Worm (Caenorhabditis elegans) whole organism, L1 larva: ENCODE data around the gene pfkb-1.2.
A peak's percentile ranks its signal among the peaks of the same experiment; 100 is the strongest.

Source experiments
- C34B4.2 ChIP-seq: sonication (generic microtip); optimal IDR thresholded peaks from 2 replicates; lab custom pipeline; 2017; ENCODE audit warnings: mild to moderate bottlenecking, missing genetic modification characterization, missing compliant biosample characterization
- F16B12.6 ChIP-seq: fragments of 150-350 bp; optimal IDR thresholded peaks from 2 replicates; lab custom pipeline; 2014; ENCODE audit warnings: missing biosample characterization, missing genetic modification characterization
- Y116A8C.19 ChIP-seq: sonication (generic microtip); optimal IDR thresholded peaks from 2 replicates; lab custom pipeline; 2016; ENCODE audit warnings: missing compliant biosample characterization, missing genetic modification characterization, borderline replicate concordance
- aha-1 ChIP-seq: fragments of 150-350 bp; optimal IDR thresholded peaks from 2 replicates; lab custom pipeline; 2014; ENCODE audit warnings: missing biosample characterization, missing genetic modification characterization
- alr-1 ChIP-seq: fragments of 200-800 bp; sonication (Bioruptor generic); optimal IDR thresholded peaks from 2 replicates; lab custom pipeline; 2018; ENCODE audit warnings: borderline replicate concordance, mild to moderate bottlenecking, missing genetic modification characterization, missing compliant biosample characterization
- aly-2 ChIP-seq: fragments of 150-350 bp; optimal IDR thresholded peaks from 2 replicates; lab custom pipeline; 2014; ENCODE audit warnings: missing biosample characterization, missing genetic modification characterization
- blmp-1 ChIP-seq: fragments of 150-350 bp; optimal IDR thresholded peaks from 2 replicates; lab custom pipeline; 2014; ENCODE audit warnings: missing biosample characterization, missing genetic modification characterization
- ceh-82 ChIP-seq, 3 experiments: fragments of 150-350 bp in 1 of 3; sonication (generic microtip) in 2 of 3; optimal IDR thresholded peaks; 2 replicates each; lab custom pipeline; 2014 to 2017; ENCODE audit warnings: missing biosample characterization in 3 of 3, missing genetic modification characterization in 3 of 3
- ces-1 ChIP-seq: fragments of 150-350 bp; optimal IDR thresholded peaks from 2 replicates; lab custom pipeline; 2014; ENCODE audit warnings: missing biosample characterization, missing genetic modification reagents, missing genetic modification characterization
- dpl-1 ChIP-seq, 3 experiments: fragments of 150-350 bp in 2 of 3; sonication (generic microtip) in 1 of 3; optimal IDR thresholded peaks; 2 replicates each; lab custom pipeline; 2014 to 2017; ENCODE audit warnings: missing biosample characterization in 3 of 3, missing genetic modification characterization in 3 of 3, missing genetic modification reagents in 3 of 3
- dsc-1 ChIP-seq: sonication (generic microtip); optimal IDR thresholded peaks from 2 replicates; lab custom pipeline; 2016; ENCODE audit warnings: mild to moderate bottlenecking, missing genetic modification characterization, missing compliant biosample characterization
- efl-1 ChIP-seq, 4 experiments: fragments of 150-350 bp; optimal IDR thresholded peaks in 3 of 4; peaks in 1 of 4; 1 replicate in 1 of 4; 2 replicates in 3 of 4; lab custom pipeline; 2014; ENCODE audit warnings: missing biosample characterization in 2 of 4, missing genetic modification characterization in 2 of 4, missing genetic modification reagents in 2 of 4
- elt-2 ChIP-seq: sonication (generic microtip); optimal IDR thresholded peaks from 2 replicates; lab custom pipeline; 2016; ENCODE audit warnings: missing genetic modification characterization, mild to moderate bottlenecking, inconsistent platforms, missing compliant biosample characterization, missing genetic modification reagents
- elt-3 ChIP-seq, 6 experiments: fragments of 150-350 bp in 1 of 6; sonication (generic microtip); optimal IDR thresholded peaks; 2 replicates each; lab custom pipeline; 2017 to 2018; ENCODE audit warnings: missing biosample characterization in 6 of 6, missing genetic modification characterization in 6 of 6, inconsistent platforms in 1 of 6
- ets-5 ChIP-seq: fragments of 200-800 bp; sonication (Bioruptor generic); IDR thresholded peaks from 2 replicates; pipeline ENCODE4 v1.3.6; 2022; ENCODE audit warnings: missing genetic modification characterization, missing compliant biosample characterization
- fkh-4 ChIP-seq: sonication (generic microtip); optimal IDR thresholded peaks from 2 replicates; lab custom pipeline; 2016; ENCODE audit warnings: missing compliant biosample characterization, missing genetic modification characterization, borderline replicate concordance
- fkh-8 ChIP-seq: sonication (generic microtip); optimal IDR thresholded peaks from 2 replicates; lab custom pipeline; 2016; ENCODE audit warnings: mild to moderate bottlenecking, missing genetic modification characterization, missing compliant biosample characterization
- hlh-17 ChIP-seq: fragments of 200-800 bp; sonication (Bioruptor generic); optimal IDR thresholded peaks from 2 replicates; lab custom pipeline; 2018; ENCODE audit warnings: missing genetic modification characterization, mild to moderate bottlenecking, missing compliant biosample characterization, moderate library complexity, borderline replicate concordance
- hlh-4 ChIP-seq: sonication (generic microtip); optimal IDR thresholded peaks from 2 replicates; lab custom pipeline; 2016; ENCODE audit warnings: mild to moderate bottlenecking, missing genetic modification characterization, missing compliant biosample characterization
- hpl-2 ChIP-seq: fragments of 150-350 bp; optimal IDR thresholded peaks from 2 replicates; lab custom pipeline; 2014; ENCODE audit warnings: missing biosample characterization, missing genetic modification reagents, missing genetic modification characterization
- irx-1 ChIP-seq: sonication (generic microtip); optimal IDR thresholded peaks from 2 replicates; lab custom pipeline; 2016; ENCODE audit warnings: missing genetic modification characterization, missing compliant biosample characterization
- lin-13 ChIP-seq: fragments of 150-350 bp; optimal IDR thresholded peaks from 2 replicates; lab custom pipeline; 2014; ENCODE audit warnings: missing biosample characterization, missing genetic modification reagents, missing genetic modification characterization
- lin-15B ChIP-seq: fragments of 150-350 bp; sonication (generic microtip); optimal IDR thresholded peaks from 3 replicates; lab custom pipeline; 2014; ENCODE audit warnings: missing biosample characterization, missing genetic modification characterization
- lir-3 ChIP-seq: sonication (generic microtip); optimal IDR thresholded peaks from 2 replicates; lab custom pipeline; 2016; ENCODE audit warnings: mild to moderate bottlenecking, missing genetic modification characterization, moderate library complexity, missing compliant biosample characterization; ENCODE audit not compliant: poor library complexity
- mab-9 ChIP-seq: fragments of 200-800 bp; sonication (Bioruptor generic); IDR thresholded peaks from 2 replicates; pipeline ENCODE4 v1.3.6; 2022; ENCODE audit warnings: missing genetic modification reagents, missing genetic modification characterization, missing compliant biosample characterization
- mef-2 ChIP-seq: fragments of 150-350 bp; optimal IDR thresholded peaks from 2 replicates; lab custom pipeline; 2014; ENCODE audit warnings: missing biosample characterization, missing genetic modification characterization
- nhr-11 ChIP-seq: fragments of 150-350 bp; optimal IDR thresholded peaks from 2 replicates; lab custom pipeline; 2014; ENCODE audit warnings: missing biosample characterization, missing genetic modification characterization
- nhr-19 ChIP-seq: fragments of 200-800 bp; sonication (Bioruptor generic); conservative IDR thresholded peaks from 2 replicates; pipeline ENCODE4 v1.3.6; 2022; ENCODE audit warnings: missing genetic modification characterization, missing compliant biosample characterization
- nhr-20 ChIP-seq: sonication (generic microtip); optimal IDR thresholded peaks from 2 replicates; lab custom pipeline; 2016; ENCODE audit warnings: mild to moderate bottlenecking, missing genetic modification characterization, missing compliant biosample characterization
- nhr-237 ChIP-seq: fragments of 150-350 bp; optimal IDR thresholded peaks from 2 replicates; lab custom pipeline; 2014; ENCODE audit warnings: missing biosample characterization, missing genetic modification characterization
- nhr-71 ChIP-seq: sonication (generic microtip); optimal IDR thresholded peaks from 2 replicates; lab custom pipeline; 2016; ENCODE audit warnings: mild to moderate bottlenecking, missing genetic modification characterization, moderate library complexity, missing compliant biosample characterization
- nhr-76 ChIP-seq: sonication (generic microtip); optimal IDR thresholded peaks from 2 replicates; lab custom pipeline; 2017; ENCODE audit warnings: missing biosample characterization, missing genetic modification characterization
- nhr-77 ChIP-seq: fragments of 150-350 bp; optimal IDR thresholded peaks from 2 replicates; lab custom pipeline; 2014; ENCODE audit warnings: missing biosample characterization, missing genetic modification characterization
- nhr-84 ChIP-seq: sonication (generic microtip); optimal IDR thresholded peaks from 2 replicates; lab custom pipeline; 2017; ENCODE audit warnings: missing biosample characterization, missing genetic modification characterization
- rnt-1 ChIP-seq: sonication (generic microtip); optimal IDR thresholded peaks from 2 replicates; lab custom pipeline; 2016; ENCODE audit warnings: mild to moderate bottlenecking, missing genetic modification characterization, moderate library complexity, missing compliant biosample characterization
- skn-1 ChIP-seq: fragments of 150-350 bp; optimal IDR thresholded peaks from 2 replicates; lab custom pipeline; 2014; ENCODE audit warnings: missing biosample characterization, missing genetic modification characterization
- snpc-4 ChIP-seq: fragments of 150-350 bp; optimal IDR thresholded peaks from 2 replicates; lab custom pipeline; 2014; ENCODE audit warnings: missing biosample characterization, missing genetic modification characterization
- sptf-1 ChIP-seq: fragments of 150-350 bp; optimal IDR thresholded peaks from 2 replicates; lab custom pipeline; 2014; ENCODE audit warnings: missing biosample characterization, missing genetic modification characterization
- sup-37 ChIP-seq: fragments of 200-800 bp; sonication (Bioruptor generic); optimal IDR thresholded peaks from 2 replicates; lab custom pipeline; 2018; ENCODE audit warnings: mild to moderate bottlenecking, missing genetic modification characterization, missing compliant biosample characterization
- tbx-2 ChIP-seq: sonication (generic microtip); optimal IDR thresholded peaks from 2 replicates; lab custom pipeline; 2016; ENCODE audit warnings: missing genetic modification characterization, missing compliant biosample characterization
- tlp-1 ChIP-seq: fragments of 150-350 bp; optimal IDR thresholded peaks from 2 replicates; lab custom pipeline; 2014; ENCODE audit warnings: missing biosample characterization, missing genetic modification characterization
- unc-130 ChIP-seq: fragments of 150-350 bp; optimal IDR thresholded peaks from 2 replicates; lab custom pipeline; 2017; ENCODE audit warnings: missing biosample characterization, missing genetic modification characterization, inconsistent platforms
- unc-98 ChIP-seq: fragments of 200-800 bp; sonication (Bioruptor generic); IDR thresholded peaks from 2 replicates; pipeline ENCODE4 v1.3.6; 2022; ENCODE audit warnings: missing genetic modification characterization, missing compliant biosample characterization
- vab-15 ChIP-seq: sonication (generic microtip); optimal IDR thresholded peaks from 2 replicates; lab custom pipeline; 2017; ENCODE audit warnings: missing genotype, mild to moderate bottlenecking, missing genetic modification characterization, missing compliant biosample characterization
- xbp-1 ChIP-seq: sonication (generic microtip); optimal IDR thresholded peaks from 2 replicates; lab custom pipeline; 2016; ENCODE audit warnings: missing genetic modification characterization, missing compliant biosample characterization
- zag-1 ChIP-seq: fragments of 150-350 bp; optimal IDR thresholded peaks from 2 replicates; lab custom pipeline; 2014; ENCODE audit warnings: missing biosample characterization, missing genetic modification characterization
- zip-4 ChIP-seq: fragments of 200-800 bp; sonication (Bioruptor generic); optimal IDR thresholded peaks from 2 replicates; lab custom pipeline; 2018; ENCODE audit warnings: mild to moderate bottlenecking, missing genetic modification characterization, moderate library complexity, missing compliant biosample characterization
- ztf-11 ChIP-seq, 2 experiments: sonication (generic microtip); optimal IDR thresholded peaks; 2 replicates each; lab custom pipeline; 2016 to 2017; ENCODE audit warnings: missing genetic modification characterization in 2 of 2, missing biosample characterization in 1 of 2, missing compliant biosample characterization in 1 of 2
- ztf-4 ChIP-seq: fragments of 150-350 bp; optimal IDR thresholded peaks from 2 replicates; lab custom pipeline; 2014; ENCODE audit warnings: missing biosample characterization, missing genetic modification characterization

pfkb-1.2 gene

DNA sequence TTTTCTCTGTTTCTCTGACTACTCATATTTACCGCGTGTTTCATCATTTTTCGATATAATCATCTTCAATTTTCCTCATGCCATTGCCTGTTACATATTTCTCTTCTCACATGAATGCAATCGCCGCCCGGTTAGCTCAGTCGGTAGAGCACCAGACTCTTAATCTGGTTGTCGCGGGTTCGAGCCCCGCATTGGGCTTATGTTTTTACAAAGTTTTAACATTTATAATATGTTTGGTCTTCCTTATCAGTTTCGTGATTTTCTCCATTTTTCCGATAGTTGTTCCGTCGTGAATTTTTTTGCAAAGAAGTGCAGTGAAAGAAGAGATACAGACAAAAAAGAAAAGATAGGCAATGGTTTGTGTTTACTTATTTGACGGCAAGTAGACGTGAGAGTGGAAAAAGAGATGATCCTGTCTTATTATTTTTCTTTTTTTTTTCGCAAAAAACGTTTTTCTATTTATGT, 25.3 kb downstream of the pfkb-1.2 start (continued):
- peak; percentile 85 for TF ChIP-seq skn-1
- TF ChIP-seq F16B12.6 (tag; lab: Kevin White, UChicago): no peak
- TF ChIP-seq fkh-4 (tag; lab: Kevin White, UChicago): no peak
- peak; percentile 42 for TF ChIP-seq sup-37
- TF ChIP-seq nhr-11 (tag; lab: Kevin White, UChicago): no peak
- no peak for TF ChIP-seq mef-2 (tag; lab: Kevin White, UChicago)
- no peak for TF ChIP-seq nhr-237 (tag; lab: Kevin White, UChicago)
- no peak for TF ChIP-seq zag-1 (tag; lab: Kevin White, UChicago)
- TF ChIP-seq unc-98 (GFP tag; lab: Robert Waterston, UW): no peak
- TF ChIP-seq unc-130 (tag; lab: Kevin White, UChicago): peak; percentile 62
- no peak for TF ChIP-seq lin-15B
- TF ChIP-seq hpl-2 (GFP tag; lab: Kevin White, UChicago): peak; percentile 71
- no peak for TF ChIP-seq C34B4.2 (tag; lab: Kevin White, UChicago)
- TF ChIP-seq nhr-84 (tag; lab: Kevin White, UChicago): no peak
- TF ChIP-seq hlh-17 (GFP tag; lab: Kevin White, UChicago): no peak
- peak in 2 of 3 experiments; percentile 33 to 44 for TF ChIP-seq dpl-1 (GFP tag; optimal IDR thresholded peaks at IDR 0.05; lab: Kevin White, UChicago)
- TF ChIP-seq vab-15 (tag; lab: Kevin White, UChicago): no peak
- peak; percentile 55 for TF ChIP-seq aly-2 (tag; lab: Kevin White, UChicago)
- no peak for TF ChIP-seq zip-4
- no peak for TF ChIP-seq lin-13 (GFP tag; lab: Kevin White, UChicago)
- no peak for TF ChIP-seq Y116A8C.19
- TF ChIP-seq elt-2: peak; percentile 89
- TF ChIP-seq tlp-1 (tag; lab: Kevin White, UChicago): no peak
- no peak for TF ChIP-seq aha-1 (tag; lab: Kevin White, UChicago)
- TF ChIP-seq nhr-76 (tag; lab: Kevin White, UChicago): no peak
- TF ChIP-seq tbx-2 (tag; lab: Kevin White, UChicago): peak; percentile 75
- peak; percentile 86 for TF ChIP-seq dsc-1
- TF ChIP-seq nhr-20: peak; percentile 88
- no peak for TF ChIP-seq ets-5 (GFP tag; lab: Robert Waterston, UW)
- peak; percentile 34 for TF ChIP-seq snpc-4 (tag; lab: Kevin White, UChicago)
- TF ChIP-seq ceh-82 (tag; optimal IDR thresholded peaks at IDR 0.05; lab: Kevin White, UChicago): peak in 2 of 3 experiments; percentile 27 to 59
- TF ChIP-seq nhr-19: peak; percentile 82

DNA sequence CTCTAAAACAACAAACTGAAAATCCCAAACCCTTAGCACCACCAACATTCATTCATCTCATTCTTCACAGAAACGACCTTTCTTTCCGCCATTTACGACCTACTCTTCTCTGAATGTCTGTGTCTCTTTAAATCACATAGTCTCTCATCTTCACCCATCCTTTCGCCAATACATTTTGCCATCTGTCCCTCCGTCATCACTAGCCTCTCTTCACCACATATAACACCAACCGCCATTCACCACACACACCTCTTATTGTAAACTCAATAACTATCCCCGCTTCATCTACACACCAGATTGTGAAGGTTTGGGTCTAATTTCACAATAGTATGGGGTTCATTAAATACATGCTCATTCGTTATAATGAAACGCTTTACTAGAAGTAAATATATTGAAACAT, 28.8 kb downstream of the pfkb-1.2 start:
- TF ChIP-seq aha-1 (tag; lab: Kevin White, UChicago) (no peak), tlp-1 (tag; lab: Kevin White, UChicago) (no peak), rnt-1 (tag; lab: Kevin White, UChicago) (no peak), efl-1 (optimal IDR thresholded peaks at IDR 0.05; lab: Kevin White, UChicago) (no peak), efl-1 (GFP tag; optimal IDR thresholded peaks at IDR 0.05 in 1 of 2; lab: Kevin White, UChicago) (no peak), fkh-8 (tag; lab: Kevin White, UChicago) (no peak), ztf-11 (tag; optimal IDR thresholded peaks at IDR 0.05; lab: Kevin White, UChicago) (peak in 1 of 2 experiments; percentile 20), sup-37 (no peak), ztf-4 (tag; lab: Kevin White, UChicago) (no peak)

DNA sequence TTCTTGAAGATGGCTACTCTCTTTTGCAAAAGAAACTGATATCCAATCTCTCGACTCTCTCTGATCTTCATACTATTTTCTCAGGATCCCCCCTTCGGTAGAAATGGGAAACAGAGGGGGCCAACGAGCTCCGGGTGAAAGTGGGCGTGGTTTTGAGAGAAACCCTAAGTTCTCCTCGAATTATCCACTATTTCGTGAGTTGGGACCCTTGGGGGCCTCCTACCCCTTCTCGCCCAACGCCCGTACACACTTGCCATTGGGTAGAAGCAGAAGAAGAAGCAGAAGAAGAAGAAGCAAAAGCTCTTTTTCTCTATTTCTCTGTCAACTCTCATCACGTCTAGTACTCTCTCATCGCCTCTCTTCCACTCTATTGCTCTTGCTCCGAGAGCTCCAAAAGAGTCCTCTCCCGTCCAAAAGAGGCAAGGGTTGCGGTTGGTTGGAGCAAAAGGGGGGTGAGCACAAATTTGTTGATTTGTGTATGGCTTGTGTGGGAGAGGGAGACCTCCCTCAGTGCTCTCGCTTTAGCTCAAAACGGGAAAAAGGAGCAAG, 32.3 kb downstream of the pfkb-1.2 start:
- no peak for TF ChIP-seq tlp-1 (tag; lab: Kevin White, UChicago)
- TF ChIP-seq nhr-71: peak; percentile 76
- no peak for TF ChIP-seq sup-37
- no peak for TF ChIP-seq blmp-1
- no peak for TF ChIP-seq mab-9
- no peak for TF ChIP-seq hlh-4 (tag; lab: Kevin White, UChicago)
- TF ChIP-seq lin-15B: no peak
- TF ChIP-seq Y116A8C.19: no peak
- peak; percentile 47 for TF ChIP-seq xbp-1 (tag; lab: Kevin White, UChicago)
- TF ChIP-seq zip-4: no peak
- TF ChIP-seq elt-3 (tag; optimal IDR thresholded peaks at IDR 0.05; lab: Kevin White, UChicago): no peak
- no peak for TF ChIP-seq alr-1
- no peak for TF ChIP-seq ces-1 (GFP tag; lab: Kevin White, UChicago)
- TF ChIP-seq nhr-77 (tag; lab: Kevin White, UChicago): no peak
- no peak for TF ChIP-seq unc-130 (tag; lab: Kevin White, UChicago)
- no peak for TF ChIP-seq sptf-1 (tag; lab: Kevin White, UChicago)
- peak; percentile 36 for TF ChIP-seq lir-3 (tag; lab: Kevin White, UChicago)
- peak; percentile 36 for TF ChIP-seq irx-1
